Worm (Caenorhabditis elegans) whole organism, L1 larva: ENCODE results near the gene srg-6.
A peak's percentile ranks its signal among the peaks of the same experiment; 100 is the strongest.

Source experiments
- elt-2 ChIP-seq: sonication (generic microtip); optimal IDR thresholded peaks from 2 replicates; lab custom pipeline; 2016; ENCODE audit warnings: missing genetic modification characterization, mild to moderate bottlenecking, inconsistent platforms, missing compliant biosample characterization, missing genetic modification reagents
- fkh-10 ChIP-seq: sonication (generic microtip); optimal IDR thresholded peaks from 2 replicates; lab custom pipeline; 2017; ENCODE audit warnings: missing biosample characterization, missing genetic modification reagents, missing genetic modification characterization
- isw-1 ChIP-seq: fragments of 200-800 bp; sonication (Bioruptor generic); IDR thresholded peaks from 2 replicates; pipeline ENCODE4 v1.3.6; 2022; ENCODE audit warnings: missing genetic modification characterization, missing compliant biosample characterization
- lin-39 ChIP-seq: fragments of 150-350 bp; optimal IDR thresholded peaks from 2 replicates; lab custom pipeline; 2014; ENCODE audit warnings: missing biosample characterization, missing genetic modification reagents, missing genetic modification characterization
- nhr-237 ChIP-seq: fragments of 150-350 bp; optimal IDR thresholded peaks from 2 replicates; lab custom pipeline; 2014; ENCODE audit warnings: missing biosample characterization, missing genetic modification characterization
- pqm-1 ChIP-seq: sonication (generic microtip); optimal IDR thresholded peaks from 3 replicates; lab custom pipeline; 2017; ENCODE audit warnings: missing biosample characterization, missing genetic modification characterization
- unc-86 ChIP-seq: sonication (generic microtip); optimal IDR thresholded peaks from 2 replicates; lab custom pipeline; 2016; ENCODE audit warnings: missing genetic modification characterization, missing compliant biosample characterization

DNA sequence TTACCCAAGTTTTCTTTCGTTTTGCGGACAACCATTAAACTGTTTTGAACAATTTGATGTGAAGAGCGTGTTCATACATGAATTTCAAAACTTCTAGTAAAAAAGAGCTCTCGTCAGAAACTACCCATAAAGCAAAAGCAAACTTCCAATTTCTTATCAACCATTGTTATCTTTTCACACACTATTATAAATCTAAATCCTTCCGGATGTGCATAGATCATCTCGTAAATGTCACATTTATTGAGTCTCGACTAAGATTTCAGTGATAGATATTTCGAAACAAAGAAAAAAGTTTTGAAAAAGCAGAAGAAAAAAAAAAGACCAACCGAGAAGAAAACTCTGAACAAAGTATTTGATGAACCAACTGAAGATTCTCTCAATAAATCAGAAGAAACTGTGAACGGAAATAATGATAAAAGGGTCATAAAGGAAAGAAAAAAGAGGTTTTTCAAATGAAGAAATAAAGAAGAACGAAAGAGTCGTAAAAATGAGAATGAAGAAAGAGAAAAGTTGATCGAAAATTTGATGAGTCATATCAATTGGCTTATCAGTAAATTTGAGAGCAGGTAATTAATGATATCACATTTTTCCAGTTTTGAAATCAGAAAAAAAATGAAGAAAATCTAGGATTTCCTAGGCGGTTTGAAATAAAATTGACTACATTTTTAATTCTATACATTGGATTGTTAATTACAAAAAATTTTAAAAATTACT lies 24.8 kb upstream of the srg-6 start:
- TF ChIP-seq fkh-10 (GFP tag; lab: Kevin White, UChicago), result no peak
- no peak for TF ChIP-seq nhr-237 (tag; lab: Kevin White, UChicago)
- no peak for TF ChIP-seq lin-39 (tag; lab: Kevin White, UChicago)
- TF ChIP-seq unc-86 (tag; lab: Kevin White, UChicago), result no peak
- no peak for TF ChIP-seq pqm-1 (tag; lab: Kevin White, UChicago)
- TF ChIP-seq isw-1 (GFP tag; lab: Robert Waterston, UW), result no peak
- peak; percentile 34 for TF ChIP-seq elt-2 (tag; lab: Kevin White, UChicago)
